Fruit fly (Drosophila melanogaster) whole organism, embryonic: Measurements from ENCODE around the gene Bicra.

ENCODE experiments used
- Asciz ChIP-seq: fragments of 200-800 bp; sonication (Bioruptor generic); optimal IDR thresholded peaks from 2 replicates; lab custom pipeline; 2017; ENCODE audit warnings: missing biosample characterization, mild to moderate bottlenecking, missing genetic modification characterization, missing genetic modification reagents
- Atf3 ChIP-seq: fragments of 200-800 bp; sonication (Bioruptor generic); optimal IDR thresholded peaks from 3 replicates; lab custom pipeline; 2016; ENCODE audit warnings: missing biosample characterization, missing genetic modification characterization
- CG10267 ChIP-seq: fragments of 200-800 bp; sonication (Bioruptor generic); optimal IDR thresholded peaks from 2 replicates; lab custom pipeline; 2018; ENCODE audit warnings: missing biosample characterization, mild to moderate bottlenecking, missing genetic modification characterization, moderate library complexity
- CG10462 ChIP-seq: fragments of 200-800 bp; sonication (Bioruptor generic); optimal IDR thresholded peaks from 2 replicates; lab custom pipeline; 2016; ENCODE audit warnings: missing biosample characterization, missing genetic modification characterization
- CG10654 ChIP-seq: fragments of 200-800 bp; sonication (Bioruptor generic); optimal IDR thresholded peaks from 2 replicates; lab custom pipeline; 2016; ENCODE audit warnings: missing biosample characterization, missing genetic modification characterization
- CG11456 ChIP-seq: fragments of 200-800 bp; sonication (Bioruptor generic); IDR thresholded peaks from 3 replicates; pipeline ENCODE4 v1.3.6; 2022; ENCODE audit warnings: missing biosample characterization, missing genetic modification characterization
- CG11696 ChIP-seq: fragments of 200-800 bp; sonication (Bioruptor generic); IDR thresholded peaks from 2 replicates; pipeline ENCODE4 v1.3.6; 2022; ENCODE audit warnings: missing biosample characterization, missing genetic modification characterization
- CG12299 ChIP-seq: fragments of 200-800 bp; sonication (Bioruptor generic); optimal IDR thresholded peaks from 2 replicates; lab custom pipeline; 2018; ENCODE audit warnings: missing biosample characterization, mild to moderate bottlenecking, missing genetic modification characterization
- CG13424 ChIP-seq: fragments of 200-800 bp; sonication (Bioruptor generic); optimal IDR thresholded peaks from 2 replicates; lab custom pipeline; 2019; ENCODE audit warnings: missing biosample characterization, mild to moderate bottlenecking, missing genetic modification characterization, moderate library complexity
- CG13775 ChIP-seq: fragments of 200-800 bp; sonication (Bioruptor generic); optimal IDR thresholded peaks from 3 replicates; lab custom pipeline; 2017; ENCODE audit warnings: missing biosample characterization, mild to moderate bottlenecking, missing genetic modification characterization
- CG18011 ChIP-seq: fragments of 200-800 bp; sonication (Bioruptor generic); optimal IDR thresholded peaks from 2 replicates; lab custom pipeline; 2017; ENCODE audit warnings: missing biosample characterization, missing genetic modification characterization, mild to moderate bottlenecking, moderate library complexity, missing genotype
- CG2875 ChIP-seq: fragments of 200-800 bp; sonication (Bioruptor generic); optimal IDR thresholded peaks from 2 replicates; lab custom pipeline; 2017; ENCODE audit warnings: missing biosample characterization, mild to moderate bottlenecking, missing genetic modification characterization, missing genetic modification reagents
- CG32772 ChIP-seq: fragments of 200-800 bp; sonication (Bioruptor generic); IDR thresholded peaks from 2 replicates; pipeline ENCODE4 v1.3.6; 2022; ENCODE audit warnings: missing biosample characterization, missing genetic modification characterization
- CG4328 ChIP-seq: fragments of 200-800 bp; sonication (Bioruptor generic); optimal IDR thresholded peaks from 3 replicates; lab custom pipeline; 2017; ENCODE audit warnings: missing biosample characterization, missing genetic modification reagents, missing genetic modification characterization
- CG4820 ChIP-seq: fragments of 200-800 bp; sonication (Bioruptor generic); optimal IDR thresholded peaks from 3 replicates; lab custom pipeline; 2016; ENCODE audit warnings: missing biosample characterization, missing genetic modification characterization
- CG6854 ChIP-seq: fragments of 200-800 bp; sonication (Bioruptor generic); optimal IDR thresholded peaks from 3 replicates; lab custom pipeline; 2017; ENCODE audit warnings: missing biosample characterization, mild to moderate bottlenecking, missing genetic modification characterization
- CG7963 ChIP-seq: fragments of 200-800 bp; sonication (Bioruptor generic); IDR thresholded peaks from 3 replicates; pipeline ENCODE4 v1.3.6; 2022; ENCODE audit warnings: missing biosample characterization, missing genetic modification characterization; ENCODE audit not compliant: partially characterized antibody
- CG8281 ChIP-seq: fragments of 200-800 bp; sonication (Bioruptor generic); optimal IDR thresholded peaks from 2 replicates; lab custom pipeline; 2018; ENCODE audit warnings: missing biosample characterization, mild to moderate bottlenecking, missing genetic modification characterization, moderate library complexity
- CG8388 ChIP-seq: fragments of 200-800 bp; sonication (Bioruptor generic); optimal IDR thresholded peaks from 2 replicates; lab custom pipeline; 2019; ENCODE audit warnings: missing biosample characterization, mild to moderate bottlenecking, missing genetic modification characterization, moderate library complexity
- CG9797 ChIP-seq: fragments of 200-800 bp; sonication (Bioruptor generic); optimal IDR thresholded peaks from 3 replicates; lab custom pipeline; 2018; ENCODE audit warnings: missing biosample characterization, mild to moderate bottlenecking, missing genetic modification characterization
- Ets65A ChIP-seq: fragments of 200-800 bp; sonication (Bioruptor generic); peaks from one replicate; lab custom pipeline; 2016; ENCODE audit warnings: missing biosample characterization, missing genetic modification characterization
- Fer1 ChIP-seq: fragments of 200-800 bp; sonication (Bioruptor generic); optimal IDR thresholded peaks from 2 replicates; lab custom pipeline; 2017; ENCODE audit warnings: missing biosample characterization, mild to moderate bottlenecking, missing genetic modification characterization
- HmgZ ChIP-seq: fragments of 200-800 bp; sonication (Bioruptor generic); optimal IDR thresholded peaks from 2 replicates; lab custom pipeline; 2018; ENCODE audit warnings: missing biosample characterization, mild to moderate bottlenecking, missing genetic modification characterization
- Hsf ChIP-seq: fragments of 200-800 bp; sonication (Bioruptor generic); optimal IDR thresholded peaks from 3 replicates; lab custom pipeline; 2016; ENCODE audit warnings: missing biosample characterization, missing genetic modification characterization
- Med ChIP-seq: fragments of 200-800 bp; sonication (Bioruptor generic); peaks from one replicate; lab custom pipeline; 2016; ENCODE audit warnings: missing biosample characterization, missing genetic modification characterization, mild to moderate bottlenecking, inconsistent platforms, moderate library complexity
- Mrtf ChIP-seq: fragments of 200-800 bp; sonication (Bioruptor generic); IDR thresholded peaks from 3 replicates; pipeline ENCODE4 v1.3.6; 2022; ENCODE audit warnings: missing biosample characterization, missing genetic modification characterization
- PHDP ChIP-seq: fragments of 200-800 bp; sonication (Bioruptor generic); optimal IDR thresholded peaks from 3 replicates; lab custom pipeline; 2018; ENCODE audit warnings: missing biosample characterization, mild to moderate bottlenecking, missing genetic modification characterization, moderate library complexity
- Sox100B ChIP-seq: fragments of 200-800 bp; sonication (Bioruptor generic); optimal IDR thresholded peaks from 3 replicates; lab custom pipeline; 2018; ENCODE audit warnings: missing biosample characterization, mild to moderate bottlenecking, missing genetic modification characterization
- Xbp1 ChIP-seq: fragments of 200-800 bp; sonication (Bioruptor generic); optimal IDR thresholded peaks from 3 replicates; lab custom pipeline; 2016; ENCODE audit warnings: missing biosample characterization, mild to moderate bottlenecking, missing genetic modification characterization
- Xrp1 ChIP-seq: fragments of 200-800 bp; sonication (Bioruptor generic); IDR thresholded peaks from 2 replicates; pipeline ENCODE4 v1.3.6; 2022; ENCODE audit warnings: missing biosample characterization, missing genetic modification characterization
- ac ChIP-seq: fragments of 200-800 bp; sonication (Bioruptor generic); optimal IDR thresholded peaks from 3 replicates; lab custom pipeline; 2017; ENCODE audit warnings: missing biosample characterization, mild to moderate bottlenecking, missing genetic modification characterization
- az2 ChIP-seq: fragments of 200-800 bp; sonication (Bioruptor generic); optimal IDR thresholded peaks from 3 replicates; lab custom pipeline; 2016; ENCODE audit warnings: missing biosample characterization, missing genetic modification characterization
- bsh ChIP-seq, 2 experiments: fragments of 200-800 bp; sonication (Bioruptor generic); optimal IDR thresholded peaks; 2 replicates each; lab custom pipeline; 2017 to 2018; ENCODE audit warnings: mild to moderate bottlenecking in 2 of 2, missing biosample characterization in 2 of 2, missing genetic modification characterization in 2 of 2, moderate library complexity in 1 of 2
- cato ChIP-seq: fragments of 200-800 bp; sonication (Bioruptor generic); optimal IDR thresholded peaks from 2 replicates; lab custom pipeline; 2016; ENCODE audit warnings: missing biosample characterization, missing genetic modification characterization, borderline replicate concordance
- dan ChIP-seq: fragments of 200-800 bp; sonication (Bioruptor generic); IDR thresholded peaks from 2 replicates; pipeline ENCODE4 v1.3.6; 2022; ENCODE audit warnings: missing biosample characterization, missing genetic modification characterization
- dpn ChIP-seq, 2 experiments: fragments of 200-800 bp; sonication (Bioruptor generic); optimal IDR thresholded peaks; 3 replicates each; lab custom pipeline; 2016; ENCODE audit warnings: missing biosample characterization in 2 of 2, missing genetic modification characterization in 2 of 2
- fd3F ChIP-seq: fragments of 200-800 bp; sonication (Bioruptor generic); optimal IDR thresholded peaks from 2 replicates; lab custom pipeline; 2018; ENCODE audit warnings: missing biosample characterization, mild to moderate bottlenecking, missing genetic modification characterization, moderate library complexity
- her ChIP-seq: fragments of 200-800 bp; sonication (Bioruptor generic); optimal IDR thresholded peaks from 2 replicates; lab custom pipeline; 2016; ENCODE audit warnings: missing biosample characterization, missing genetic modification characterization
- jumu ChIP-seq: fragments of 200-800 bp; sonication (Bioruptor generic); optimal IDR thresholded peaks from 3 replicates; lab custom pipeline; 2016; ENCODE audit warnings: missing biosample characterization, missing genetic modification characterization
- lmd ChIP-seq: fragments of 200-800 bp; sonication (Bioruptor generic); IDR thresholded peaks from 2 replicates; pipeline ENCODE4 v1.3.6; 2022; ENCODE audit warnings: missing biosample characterization, missing genetic modification characterization
- mam ChIP-seq: fragments of 200-800 bp; sonication (Bioruptor generic); optimal IDR thresholded peaks from 3 replicates; lab custom pipeline; 2016; ENCODE audit warnings: missing biosample characterization, missing genetic modification characterization
- nmo ChIP-seq: fragments of 200-800 bp; sonication (Bioruptor generic); optimal IDR thresholded peaks from 2 replicates; lab custom pipeline; 2018; ENCODE audit warnings: missing biosample characterization, mild to moderate bottlenecking, missing genetic modification characterization, moderate library complexity
- pnt ChIP-seq: fragments of 200-800 bp; sonication (Bioruptor generic); optimal IDR thresholded peaks from 3 replicates; lab custom pipeline; 2016; ENCODE audit warnings: missing biosample characterization, missing genetic modification characterization
- sc ChIP-seq, 3 experiments: fragments of >200 bp in 2 of 3; fragments of 200-800 bp in 1 of 3; sonication (Bioruptor generic) in 1 of 3; optimal IDR thresholded peaks; 2 replicates in 2 of 3; 3 replicates in 1 of 3; lab custom pipeline; 2017; ENCODE audit warnings: mild to moderate bottlenecking in 1 of 3, missing biosample characterization in 1 of 3, missing genetic modification characterization in 1 of 3, missing genetic modification reagents in 1 of 3
- scrt ChIP-seq: fragments of 200-800 bp; sonication (Bioruptor generic); optimal IDR thresholded peaks from 2 replicates; lab custom pipeline; 2018; ENCODE audit warnings: missing biosample characterization, mild to moderate bottlenecking, missing genetic modification characterization, moderate library complexity
- sisA ChIP-seq: fragments of 200-800 bp; sonication (Bioruptor generic); IDR thresholded peaks from 2 replicates; pipeline ENCODE4 v1.3.6; 2022; ENCODE audit warnings: missing biosample characterization, missing genetic modification characterization
- tin ChIP-seq: fragments of 200-800 bp; sonication (Bioruptor generic); optimal IDR thresholded peaks from 3 replicates; lab custom pipeline; 2016; ENCODE audit warnings: missing biosample characterization, missing genetic modification characterization
- tio ChIP-seq: fragments of 200-800 bp; sonication (Bioruptor generic); optimal IDR thresholded peaks from 2 replicates; lab custom pipeline; 2017; ENCODE audit warnings: missing biosample characterization, missing genetic modification characterization, inconsistent platforms
- vfl ChIP-seq: fragments of 200-800 bp; sonication (Bioruptor generic); optimal IDR thresholded peaks from 2 replicates; lab custom pipeline; 2016; ENCODE audit warnings: missing biosample characterization, missing genetic modification characterization

The Bicra gene

dm6 chr3R:29040526-29041195 lies 22.2 kb upstream of the Bicra start (continued):
- peak; percentile 72 for TF ChIP-seq Med
- TF ChIP-seq CG13424 (tag; lab: Kevin White, UChicago) = peak; percentile 83
- peak; percentile 89 for TF ChIP-seq Ets65A
- peak; percentile 76 for TF ChIP-seq Fer1 (GFP tag; lab: Kevin White, UChicago)
- peak; percentile 28 for TF ChIP-seq her (GFP tag; lab: Kevin White, UChicago)
- TF ChIP-seq PHDP = peak; percentile 78
- peak; percentile 46 to 59 for TF ChIP-seq bsh (GFP tag; optimal IDR thresholded peaks at IDR 0.05; lab: Kevin White, UChicago)
- TF ChIP-seq tin (GFP tag; lab: Kevin White, UChicago) = peak; percentile 43
- TF ChIP-seq vfl (GFP tag; lab: Kevin White, UChicago) = no peak
- TF ChIP-seq CG10462 = peak; percentile 51
- no peak for TF ChIP-seq CG7963 (GFP tag; lab: Robert Waterston, UW)
- TF ChIP-seq Xrp1 (GFP tag; lab: Robert Waterston, UW) = peak; percentile 48; the same call in 1 of the 2 replicates
- TF ChIP-seq CG10267 (tag; lab: Kevin White, UChicago) = peak; percentile 59
- peak; percentile 2 for TF ChIP-seq CG2875 (GFP tag; lab: Kevin White, UChicago)
- TF ChIP-seq jumu (GFP tag; lab: Kevin White, UChicago) = no peak
- no peak for TF ChIP-seq Mrtf (GFP tag; lab: Robert Waterston, UW)
- TF ChIP-seq CG10654 = peak; percentile 61
- peak; percentile 47 for TF ChIP-seq CG6854 (GFP tag; lab: Kevin White, UChicago)
- TF ChIP-seq scrt = peak; percentile 48
- TF ChIP-seq tio (GFP tag; lab: Kevin White, UChicago) = peak; percentile 74
- peak; percentile 66 for TF ChIP-seq Xbp1 (GFP tag; lab: Kevin White, UChicago)
- TF ChIP-seq fd3F (GFP tag; lab: Kevin White, UChicago) = peak; percentile 57
- peak; percentile 25 for TF ChIP-seq cato (GFP tag; lab: Kevin White, UChicago)
- TF ChIP-seq CG13775 (GFP tag; lab: Kevin White, UChicago) = peak; percentile 51
- TF ChIP-seq CG4328 (GFP tag; lab: Kevin White, UChicago) = peak; percentile 48
- peak; percentile 87 for TF ChIP-seq Sox100B
- TF ChIP-seq lmd (GFP tag; lab: Robert Waterston, UW) = peak; percentile 51; the same call in 1 of the 2 replicates
- TF ChIP-seq CG11456 (GFP tag; lab: Robert Waterston, UW) = no peak
- TF ChIP-seq dan (GFP tag; lab: Robert Waterston, UW) = no peak
- no peak for TF ChIP-seq ac
- TF ChIP-seq CG9797 (GFP tag; lab: Kevin White, UChicago) = no peak
- peak; percentile 41 for TF ChIP-seq mam (GFP tag; lab: Kevin White, UChicago)
- peak in 1 of 2 experiments; percentile 72 for TF ChIP-seq dpn (GFP tag; optimal IDR thresholded peaks at IDR 0.05; lab: Kevin White, UChicago)
- TF ChIP-seq Asciz (GFP tag; lab: Kevin White, UChicago) = peak; percentile 65
- no peak for TF ChIP-seq Atf3 (GFP tag; lab: Kevin White, UChicago)
- TF ChIP-seq CG8388 (GFP tag; lab: Kevin White, UChicago) = peak; percentile 58
- TF ChIP-seq CG18011 (GFP tag; lab: Kevin White, UChicago) = peak; percentile 17
- peak; percentile 10 for TF ChIP-seq pnt (GFP tag; lab: Kevin White, UChicago)
- TF ChIP-seq CG32772 (GFP tag; lab: Robert Waterston, UW) = peak; percentile 25; the same call in 1 of the 2 replicates
- TF ChIP-seq HmgZ (tag; lab: Kevin White, UChicago) = peak; percentile 71
- TF ChIP-seq sc (optimal IDR thresholded peaks at IDR 0.05; lab: Kevin White, UChicago) = no peak
- TF ChIP-seq sc (GFP tag; optimal IDR thresholded peaks at IDR 0.05; lab: Kevin White, UChicago) = peak; percentile 54
- peak; percentile 48 for TF ChIP-seq CG8281 (tag; lab: Kevin White, UChicago)
- peak; percentile 58 for TF ChIP-seq CG4820 (GFP tag; lab: Kevin White, UChicago)
- peak; percentile 70 for TF ChIP-seq az2
- TF ChIP-seq CG11696 = peak; percentile 85
- peak; percentile 15 for TF ChIP-seq CG12299 (tag; lab: Kevin White, UChicago)
- peak; percentile 24; the same call in 1 of the 2 replicates for TF ChIP-seq sisA (GFP tag; lab: Robert Waterston, UW)
- TF ChIP-seq nmo (GFP tag; lab: Kevin White, UChicago) = peak; percentile 78
- TF ChIP-seq Hsf (GFP tag; lab: Kevin White, UChicago) = peak; percentile 32
